Worm (Caenorhabditis elegans) whole organism, young adult: ENCODE measurements around the gene sdz-4.
"Not testable (repeated sequence)": the region's sequence is repeated elsewhere in the genome, so short reads cannot be mapped to it uniquely, and the experiment has no call there.

Experiments
- athp-1 ChIP-seq: sonication (generic microtip); optimal IDR thresholded peaks from 2 replicates; lab custom pipeline; 2017; ENCODE audit warnings: mild to moderate bottlenecking, missing genetic modification characterization, missing compliant biosample characterization
- dox-1 ChIP-seq: fragments of 200-800 bp; sonication (Bioruptor generic); IDR thresholded peaks from 2 replicates; pipeline ENCODE4 v1.3.6; 2022; ENCODE audit warnings: missing genetic modification reagents, missing genetic modification characterization, missing compliant biosample characterization
- dpl-1 ChIP-seq: fragments of 150-350 bp; optimal IDR thresholded peaks from 2 replicates; lab custom pipeline; 2014; ENCODE audit warnings: missing biosample characterization, missing genetic modification reagents, missing genetic modification characterization
- egrh-3 ChIP-seq: fragments of 200-800 bp; sonication (Bioruptor generic); IDR thresholded peaks from 2 replicates; pipeline ENCODE4 v1.3.6; 2022; ENCODE audit warnings: missing genetic modification reagents, missing genetic modification characterization, missing compliant biosample characterization
- hsf-1 ChIP-seq: fragments of 200-800 bp; sonication (Bioruptor generic); IDR thresholded peaks from 2 replicates; pipeline ENCODE4 v1.3.6; 2022; ENCODE audit warnings: missing genetic modification reagents, missing genetic modification characterization, missing compliant biosample characterization
- mxl-1 ChIP-seq: sonication (generic microtip); optimal IDR thresholded peaks from 2 replicates; lab custom pipeline; 2016; ENCODE audit warnings: missing genetic modification characterization, missing compliant biosample characterization
- nhr-80 ChIP-seq: sonication (generic microtip); optimal IDR thresholded peaks from 2 replicates; lab custom pipeline; 2016; ENCODE audit warnings: missing genetic modification characterization, missing compliant biosample characterization
- pha-4 ChIP-seq: fragments of 150-350 bp; sonication (generic microtip); optimal IDR thresholded peaks from 2 replicates; lab custom pipeline; 2014; ENCODE audit warnings: missing biosample characterization, missing genetic modification reagents, missing genetic modification characterization
- snpc-4 ChIP-seq, 5 experiments: fragments of 150-350 bp in 1 of 5; sonication (generic microtip) in 4 of 5; optimal IDR thresholded peaks; 2 replicates each; lab custom pipeline; 2014 to 2018; ENCODE audit warnings: missing genetic modification characterization in 5 of 5, missing biosample characterization in 3 of 5, antibody characterized with exemption in 2 of 5, mild to moderate bottlenecking in 2 of 5, missing compliant biosample characterization in 2 of 5, missing genotype in 2 of 5, moderate library complexity in 2 of 5, missing genetic modification reagents in 1 of 5
- unc-62 ChIP-seq: fragments of 150-350 bp; optimal IDR thresholded peaks from 2 replicates; lab custom pipeline; 2014; ENCODE audit warnings: missing biosample characterization, missing genetic modification reagents, missing genetic modification characterization
- zim-3 ChIP-seq: sonication (generic microtip); optimal IDR thresholded peaks from 2 replicates; lab custom pipeline; 2017; ENCODE audit warnings: mild to moderate bottlenecking, missing genetic modification characterization, moderate library complexity, missing compliant biosample characterization

ce11 chrII:996112-996511, 37.4 kb downstream of the sdz-4 start, which contains the start of gene F45D11.11:
- not testable (repeated sequence) for TF ChIP-seq athp-1; zim-3 (tag; lab: Kevin White, UChicago); hsf-1 (GFP tag; lab: Robert Waterston, UW); snpc-4 (GFP tag; optimal IDR thresholded peaks at IDR 0.05; lab: Kevin White, UChicago); snpc-4 (tag; optimal IDR thresholded peaks at IDR 0.05; lab: Kevin White, UChicago); dox-1; egrh-3 (GFP tag; lab: Robert Waterston, UW); unc-62 (GFP tag; lab: Kevin White, UChicago); pha-4 (tag; lab: Kevin White, UChicago); nhr-80; mxl-1 (tag; lab: Kevin White, UChicago); dpl-1 (GFP tag; lab: Kevin White, UChicago)
